Worm (Caenorhabditis elegans): ENCODE results near the gene hil-7.

DNA sequence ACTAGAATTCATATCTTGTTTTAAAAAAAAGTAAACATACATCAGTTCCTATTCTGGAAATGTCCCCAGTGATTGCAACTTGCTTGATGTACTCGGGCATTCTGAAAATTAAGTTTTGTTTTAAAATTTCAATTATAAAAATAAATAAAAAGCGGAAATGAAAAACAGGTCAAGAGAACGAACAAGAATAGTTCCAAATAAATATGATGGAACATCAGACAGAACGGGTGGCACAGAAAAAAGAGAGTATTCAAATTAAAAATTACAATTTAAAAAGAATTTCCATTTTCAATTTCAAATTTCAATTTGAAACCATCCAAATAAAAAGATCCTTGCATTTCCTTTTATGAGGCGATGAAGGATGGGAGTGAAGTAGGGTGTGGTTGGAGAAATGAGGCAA, 24.9 kb upstream of the hil-7 start, which contains the start of gene C01B10.3:
- no peak for TF ChIP-seq ceh-13 (GFP tag; optimal IDR thresholded peaks at IDR 0.05)
- TF ChIP-seq ceh-36 (tag; optimal IDR thresholded peaks at IDR 0.05) = no peak

Data from whole organism, early embryonic.